Fruit fly (Drosophila melanogaster): ENCODE data around the gene CG5953.
A peak's percentile ranks its signal among the peaks of the same experiment; 100 is the strongest.

Gene CG5953

DNA sequence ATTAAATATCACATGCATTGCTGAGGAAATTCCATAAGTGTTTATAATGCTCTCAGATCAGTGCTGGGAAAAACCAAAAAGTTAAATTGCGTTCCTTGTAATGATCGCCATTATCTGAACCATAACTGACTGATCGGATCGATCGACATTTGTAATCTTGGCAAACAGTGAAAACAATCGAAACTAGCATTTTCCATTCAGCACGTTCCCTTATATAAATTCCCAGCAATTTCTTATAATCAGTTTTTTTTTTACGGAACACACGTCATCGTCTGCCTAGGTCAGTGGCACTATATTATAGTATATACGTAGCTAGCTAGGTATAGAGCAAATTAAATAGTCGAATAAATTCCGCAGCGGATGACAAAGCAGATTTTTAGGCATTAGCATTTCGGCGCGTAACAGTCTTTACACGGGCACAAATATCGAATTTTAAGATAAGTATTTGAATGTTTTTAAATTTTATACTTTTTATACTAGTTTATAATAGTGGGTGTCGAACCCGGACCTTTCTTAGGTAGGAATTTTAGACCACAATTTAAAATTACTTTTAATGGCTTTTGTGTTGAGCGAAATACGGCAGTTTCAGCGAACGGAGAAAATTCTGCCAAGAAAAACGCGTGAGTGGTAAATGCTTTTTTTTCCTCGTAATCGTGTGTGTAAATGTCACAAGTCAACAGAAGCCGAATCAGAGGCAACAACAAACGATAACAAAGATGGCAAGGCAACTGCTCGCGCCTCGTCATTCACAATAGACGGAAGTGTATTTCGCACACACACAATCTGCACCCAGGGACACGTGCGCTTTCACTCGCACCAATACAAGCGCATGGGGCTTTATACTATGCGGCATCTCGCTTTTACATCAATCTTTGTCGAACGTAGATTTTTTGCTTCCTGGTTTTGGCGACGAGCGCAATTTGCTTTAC lies 2.9 kb downstream of the CG5953 start (continued):
- TF ChIP-seq sima (GFP tag; optimal IDR thresholded peaks at IDR 0.05) (no peak), sd (tag; optimal IDR thresholded peaks at IDR 0.05) (peak; percentile 73), Trl (optimal IDR thresholded peaks at IDR 0.05) (no peak), Trl (GFP tag; optimal IDR thresholded peaks at IDR 0.05) (no peak), kay (GFP tag; optimal IDR thresholded peaks at IDR 0.05) (no peak), CG9932 (GFP tag; IDR thresholded peaks at IDR 0.05) (peak; percentile 46), CG32532 (GFP tag; IDR thresholded peaks at IDR 0.05) (peak; percentile 33; the same call in 1 of the 2 replicates), Adf1 (GFP tag; IDR thresholded peaks at IDR 0.05) (peak; percentile 51; the same call in 1 of the 2 replicates), sug (tag; optimal IDR thresholded peaks at IDR 0.05) (peak; percentile 49), Hr3 (GFP tag; optimal IDR thresholded peaks at IDR 0.05) (no peak), ATbp (GFP tag; optimal IDR thresholded peaks at IDR 0.05) (no peak), MESR4 (GFP tag; optimal IDR thresholded peaks at IDR 0.05) (no peak), Fer1 (GFP tag; optimal IDR thresholded peaks at IDR 0.05) (no peak), CG13775 (GFP tag; optimal IDR thresholded peaks at IDR 0.05) (no peak), nerfin-1 (tag; optimal IDR thresholded peaks at IDR 0.05) (no peak), Tbp (GFP tag; optimal IDR thresholded peaks at IDR 0.05) (no peak), CG10462 (GFP tag; optimal IDR thresholded peaks at IDR 0.05) (no peak), slp2 (GFP tag; optimal IDR thresholded peaks at IDR 0.05) (no peak), stc (GFP tag; IDR thresholded peaks at IDR 0.05) (no peak), Hr78 (GFP tag; optimal IDR thresholded peaks at IDR 0.05) (no peak), h (optimal IDR thresholded peaks at IDR 0.05) (no peak), CG13287 (GFP tag; IDR thresholded peaks at IDR 0.05; ENCODE audit: partially characterized antibody) (no peak), CG12104 (GFP tag; optimal IDR thresholded peaks at IDR 0.05) (no peak), hkb (optimal IDR thresholded peaks at IDR 0.05) (no peak), hkb (GFP tag; IDR thresholded peaks at IDR 0.05) (no peak), pum (GFP tag; optimal IDR thresholded peaks at IDR 0.05) (no peak), exex (tag; optimal IDR thresholded peaks at IDR 0.05) (peak; percentile 31), cad (GFP tag; optimal IDR thresholded peaks at IDR 0.05) (no peak), CG10654 (GFP tag; optimal IDR thresholded peaks at IDR 0.05) (no peak), CG13894 (tag; optimal IDR thresholded peaks at IDR 0.05) (peak; percentile 28), row (GFP tag; IDR thresholded peaks at IDR 0.05) (no peak), CG14014 (GFP tag; IDR thresholded peaks at IDR 0.05) (no peak), cg (GFP tag; optimal IDR thresholded peaks at IDR 0.05) (no peak), CG9609 (GFP tag; optimal IDR thresholded peaks at IDR 0.05) (no peak), al (GFP tag; IDR thresholded peaks at IDR 0.05) (no peak), ac (GFP tag; optimal IDR thresholded peaks at IDR 0.05) (no peak), CG2116 (GFP tag; optimal IDR thresholded peaks at IDR 0.05) (no peak), CG8478 (optimal IDR thresholded peaks at IDR 0.05) (no peak), ERR (GFP tag; optimal IDR thresholded peaks at IDR 0.05) (no peak), CG14050 (GFP tag; IDR thresholded peaks at IDR 0.05) (no peak), zfh2 (GFP tag; optimal IDR thresholded peaks at IDR 0.05) (no peak), en (GFP tag; optimal IDR thresholded peaks at IDR 0.05) (no peak), CG1529 (GFP tag; optimal IDR thresholded peaks at IDR 0.05) (no peak), Ets97D (GFP tag; optimal IDR thresholded peaks at IDR 0.05) (no peak), gsb-n (tag; optimal IDR thresholded peaks at IDR 0.05) (no peak), NC2β (GFP tag; optimal IDR thresholded peaks at IDR 0.05) (no peak), aop (GFP tag; IDR thresholded peaks at IDR 0.05) (no peak), da (GFP tag; optimal IDR thresholded peaks at IDR 0.05) (no peak), dan (GFP tag; IDR thresholded peaks at IDR 0.05) (no peak), CG4404 (GFP tag; IDR thresholded peaks at IDR 0.05) (no peak), BEAF-32 (GFP tag; optimal IDR thresholded peaks at IDR 0.05) (no peak), Nf-YC (tag; optimal IDR thresholded peaks at IDR 0.05) (no peak)
